Worm (Caenorhabditis elegans) whole organism, early embryonic: ENCODE data around the gene cup-16.
A peak's percentile ranks its signal among the peaks of the same experiment; 100 is the strongest.

Source experiments
- B0310.2 ChIP-seq: sonication (generic microtip); optimal IDR thresholded peaks from 2 replicates; lab custom pipeline; 2016; ENCODE audit warnings: mild to moderate bottlenecking, missing genetic modification characterization, missing compliant biosample characterization
- F13C5.2 ChIP-seq: sonication (generic microtip); optimal IDR thresholded peaks from 2 replicates; lab custom pipeline; 2017; ENCODE audit warnings: mild to moderate bottlenecking, missing genetic modification characterization, inconsistent platforms, missing compliant biosample characterization
- aly-1 ChIP-seq: sonication (generic microtip); optimal IDR thresholded peaks from 2 replicates; lab custom pipeline; 2016; ENCODE audit warnings: missing genetic modification characterization, missing compliant biosample characterization
- ama-1 ChIP-seq: fragments of 150-350 bp; optimal IDR thresholded peaks from 2 replicates; lab custom pipeline; 2014
- ceh-13 ChIP-seq: fragments of 200-800 bp; sonication (Bioruptor generic); optimal IDR thresholded peaks from 2 replicates; lab custom pipeline; 2018; ENCODE audit warnings: mild to moderate bottlenecking, missing genetic modification characterization, missing compliant biosample characterization
- ceh-36 ChIP-seq: sonication (generic microtip); optimal IDR thresholded peaks from 2 replicates; lab custom pipeline; 2016; ENCODE audit warnings: missing genetic modification characterization, inconsistent platforms, missing compliant biosample characterization
- ets-7 ChIP-seq: sonication (generic microtip); optimal IDR thresholded peaks from 2 replicates; lab custom pipeline; 2016; ENCODE audit warnings: missing genotype, missing genetic modification characterization, missing compliant biosample characterization
- flt-1 ChIP-seq: fragments of 200-800 bp; sonication (Bioruptor generic); IDR thresholded peaks from 2 replicates; pipeline ENCODE4 v1.3.6; 2022; ENCODE audit warnings: missing genetic modification characterization, missing compliant biosample characterization
- hmbx-1 ChIP-seq: sonication (generic microtip); optimal IDR thresholded peaks from 2 replicates; lab custom pipeline; 2016; ENCODE audit warnings: mild to moderate bottlenecking, missing genetic modification characterization, missing compliant biosample characterization
- hmg-4 ChIP-seq: fragments of 200-800 bp; sonication (Bioruptor generic); optimal IDR thresholded peaks from 2 replicates; lab custom pipeline; 2018; ENCODE audit warnings: mild to moderate bottlenecking, missing genetic modification characterization, missing compliant biosample characterization
- hnd-1 ChIP-seq: sonication (generic microtip); optimal IDR thresholded peaks from 2 replicates; lab custom pipeline; 2016; ENCODE audit warnings: missing genetic modification characterization, missing compliant biosample characterization
- pes-1 ChIP-seq: fragments of 200-800 bp; sonication (Bioruptor generic); IDR thresholded peaks from 2 replicates; pipeline ENCODE4 v1.3.6; 2022; ENCODE audit warnings: missing genetic modification reagents, missing genetic modification characterization, missing compliant biosample characterization
- scrt-1 ChIP-seq: fragments of 200-800 bp; sonication (Bioruptor generic); IDR thresholded peaks from 2 replicates; pipeline ENCODE4 v1.3.6; 2022; ENCODE audit warnings: missing genetic modification characterization, missing compliant biosample characterization
- sea-1 ChIP-seq: fragments of 200-800 bp; sonication (Bioruptor generic); conservative IDR thresholded peaks from 2 replicates; pipeline ENCODE4 v1.3.6; 2022; ENCODE audit warnings: missing genetic modification characterization, missing compliant biosample characterization
- tbx-11 ChIP-seq: fragments of 200-800 bp; sonication (Bioruptor generic); IDR thresholded peaks from 2 replicates; pipeline ENCODE4 v1.3.6; 2022; ENCODE audit warnings: missing genetic modification characterization, missing compliant biosample characterization
- tbx-37 ChIP-seq: fragments of 200-800 bp; sonication (Bioruptor generic); conservative IDR thresholded peaks from 2 replicates; pipeline ENCODE4 v1.3.6; 2022; ENCODE audit warnings: missing genetic modification reagents, missing genetic modification characterization, missing compliant biosample characterization
- tra-4 ChIP-seq: sonication (generic microtip); optimal IDR thresholded peaks from 2 replicates; lab custom pipeline; 2017; ENCODE audit warnings: missing genetic modification characterization, missing compliant biosample characterization

The cup-16 gene

ce11 chrII:8745449-8746297 is 38.7 kb downstream of the cup-16 start:
- TF ChIP-seq F13C5.2 (tag; lab: Kevin White, UChicago) (no peak), pes-1 (GFP tag; lab: Robert Waterston, UW) (no peak), scrt-1 (GFP tag; lab: Robert Waterston, UW) (no peak), ama-1 (lab: Kevin White, UChicago) (no peak), tra-4 (tag; lab: Kevin White, UChicago) (no peak), ceh-13 (GFP tag; lab: Kevin White, UChicago) (no peak), sea-1 (GFP tag; lab: Robert Waterston, UW) (no peak), hmbx-1 (tag; lab: Kevin White, UChicago) (no peak), B0310.2 (tag; lab: Kevin White, UChicago) (no peak), ceh-36 (tag; lab: Kevin White, UChicago) (no peak), tbx-11 (GFP tag; lab: Robert Waterston, UW) (no peak), hmg-4 (GFP tag; lab: Kevin White, UChicago) (no peak), hnd-1 (tag; lab: Kevin White, UChicago) (no peak), tbx-37 (GFP tag; lab: Robert Waterston, UW) (no peak), ets-7 (tag; lab: Kevin White, UChicago) (no peak), flt-1 (GFP tag; lab: Robert Waterston, UW) (no peak), aly-1 (no peak)

- TF ChIP-seq flt-1 (GFP tag; lab: Robert Waterston, UW) (no peak), hnd-1 (tag; lab: Kevin White, UChicago) (no peak), scrt-1 (GFP tag; lab: Robert Waterston, UW) (no peak), aly-1 (no peak), hmg-4 (GFP tag; lab: Kevin White, UChicago) (no peak), B0310.2 (tag; lab: Kevin White, UChicago) (no peak), tbx-37 (GFP tag; lab: Robert Waterston, UW) (no peak), ama-1 (lab: Kevin White, UChicago) (no peak), pes-1 (GFP tag; lab: Robert Waterston, UW) (no peak), sea-1 (GFP tag; lab: Robert Waterston, UW) (no peak)
Measured at ce11 chrII:8746298-8746775, 39.4 kb downstream of the cup-16 start.

ce11 chrII:8747246-8747938 is 40.4 kb downstream of the cup-16 start:
- TF ChIP-seq sea-1 (GFP tag; lab: Robert Waterston, UW): 0 out of 2 replicates have a peak, but pooled peaks have one; percentile 21
- TF ChIP-seq hnd-1 (tag; lab: Kevin White, UChicago): no peak
- TF ChIP-seq aly-1: no peak
- 0 out of 2 replicates have a peak, but pooled peaks have one; percentile 54 for TF ChIP-seq tbx-11 (GFP tag; lab: Robert Waterston, UW)

ce11 chrII:8747939-8748352 is 41.0 kb downstream of the cup-16 start:
- TF ChIP-seq F13C5.2 (tag; lab: Kevin White, UChicago) (peak; percentile 11), scrt-1 (GFP tag; lab: Robert Waterston, UW) (peak; percentile 54; the same call in 1 of the 2 replicates), hmg-4 (GFP tag; lab: Kevin White, UChicago) (peak; percentile 73), tbx-11 (GFP tag; lab: Robert Waterston, UW) (no peak)

DNA sequence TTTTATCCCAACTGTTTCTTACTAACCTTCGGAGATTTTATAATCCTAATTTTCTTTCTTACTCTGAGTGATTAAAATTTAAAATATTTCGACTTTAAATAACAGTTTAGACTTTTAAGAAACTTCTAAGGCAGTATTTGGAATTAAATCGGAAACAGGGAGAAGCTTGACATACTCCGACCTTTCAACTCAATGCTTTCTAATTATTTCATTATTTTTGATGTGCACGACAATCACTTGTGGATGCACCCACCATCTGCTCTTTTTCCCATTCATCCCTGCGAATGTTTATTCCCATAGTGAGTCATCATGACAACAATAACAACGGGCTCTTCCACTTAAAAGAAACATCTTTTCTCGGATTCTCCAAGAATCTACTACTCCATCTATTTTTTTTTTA is 41.7 kb downstream of the cup-16 start:
- no peak for TF ChIP-seq pes-1 (GFP tag; lab: Robert Waterston, UW)
- no peak for TF ChIP-seq ceh-36 (tag; lab: Kevin White, UChicago)

ce11 chrII:8749084-8749483 is 42.1 kb downstream of the cup-16 start:
- TF ChIP-seq tra-4 (tag; lab: Kevin White, UChicago) (no peak), flt-1 (GFP tag; lab: Robert Waterston, UW) (no peak), hmbx-1 (tag; lab: Kevin White, UChicago) (no peak), scrt-1 (GFP tag; lab: Robert Waterston, UW) (no peak), B0310.2 (tag; lab: Kevin White, UChicago) (no peak), tbx-37 (GFP tag; lab: Robert Waterston, UW) (no peak), pes-1 (GFP tag; lab: Robert Waterston, UW) (no peak), tbx-11 (GFP tag; lab: Robert Waterston, UW) (no peak)

- TF ChIP-seq ets-7 (tag; lab: Kevin White, UChicago) (no peak), ceh-13 (GFP tag; lab: Kevin White, UChicago) (no peak), F13C5.2 (tag; lab: Kevin White, UChicago) (no peak), sea-1 (GFP tag; lab: Robert Waterston, UW) (no peak), ceh-36 (tag; lab: Kevin White, UChicago) (no peak), tbx-11 (GFP tag; lab: Robert Waterston, UW) (no peak), flt-1 (GFP tag; lab: Robert Waterston, UW) (no peak), aly-1 (no peak), scrt-1 (GFP tag; lab: Robert Waterston, UW) (no peak), hmbx-1 (tag; lab: Kevin White, UChicago) (no peak), ama-1 (lab: Kevin White, UChicago) (no peak), B0310.2 (tag; lab: Kevin White, UChicago) (no peak), tra-4 (tag; lab: Kevin White, UChicago) (no peak), hmg-4 (GFP tag; lab: Kevin White, UChicago) (no peak), hnd-1 (tag; lab: Kevin White, UChicago) (no peak), tbx-37 (GFP tag; lab: Robert Waterston, UW) (no peak), pes-1 (GFP tag; lab: Robert Waterston, UW) (no peak)
Measured at ce11 chrII:8750056-8750455, 43.1 kb downstream of the cup-16 start.
